Fruit fly (Drosophila melanogaster) whole organism, embryonic: ENCODE results near the gene CG5644.

Experiments
- Adf1 ChIP-seq: fragments of 200-800 bp; sonication (Bioruptor generic); IDR thresholded peaks from 2 replicates; pipeline ENCODE4 v1.3.6; 2022; ENCODE audit warnings: missing biosample characterization, missing genetic modification characterization
- Atf3 ChIP-seq: fragments of 200-800 bp; sonication (Bioruptor generic); optimal IDR thresholded peaks from 3 replicates; lab custom pipeline; 2016; ENCODE audit warnings: missing biosample characterization, missing genetic modification characterization
- B-H2 ChIP-seq: fragments of 200-800 bp; sonication (Bioruptor generic); optimal IDR thresholded peaks from 2 replicates; lab custom pipeline; 2018; ENCODE audit warnings: missing biosample characterization, mild to moderate bottlenecking, missing genetic modification characterization
- CG1024 ChIP-seq: fragments of 200-800 bp; sonication (Bioruptor generic); IDR thresholded peaks from 2 replicates; pipeline ENCODE4 v1.3.6; 2022; ENCODE audit warnings: missing biosample characterization, missing genetic modification characterization
- CG10654 ChIP-seq: fragments of 200-800 bp; sonication (Bioruptor generic); optimal IDR thresholded peaks from 2 replicates; lab custom pipeline; 2016; ENCODE audit warnings: missing biosample characterization, missing genetic modification characterization
- CG11247 ChIP-seq: fragments of 200-800 bp; sonication (Bioruptor generic); IDR thresholded peaks from 2 replicates; pipeline ENCODE4 v1.3.6; 2022; ENCODE audit warnings: missing biosample characterization, missing genetic modification characterization
- CG12219 ChIP-seq: fragments of 200-800 bp; sonication (Bioruptor generic); optimal IDR thresholded peaks from 3 replicates; lab custom pipeline; 2018; ENCODE audit warnings: missing biosample characterization, mild to moderate bottlenecking, missing genetic modification characterization
- CG14860 ChIP-seq: fragments of 200-800 bp; sonication (Bioruptor generic); IDR thresholded peaks from 3 replicates; pipeline ENCODE4 v1.3.6; 2022; ENCODE audit warnings: missing biosample characterization, missing genetic modification characterization; ENCODE audit not compliant: partially characterized antibody
- CG15073 ChIP-seq: fragments of 200-800 bp; sonication (Bioruptor generic); optimal IDR thresholded peaks from 2 replicates; lab custom pipeline; 2016; ENCODE audit warnings: missing biosample characterization, missing genetic modification characterization
- CG15601 ChIP-seq: fragments of 200-800 bp; sonication (Bioruptor generic); optimal IDR thresholded peaks from 3 replicates; lab custom pipeline; 2019; ENCODE audit warnings: missing biosample characterization, mild to moderate bottlenecking, missing genetic modification characterization, moderate library complexity
- CG17361 ChIP-seq: fragments of 200-800 bp; sonication (Bioruptor generic); IDR thresholded peaks from 3 replicates; pipeline ENCODE4 v1.3.6; 2022; ENCODE audit warnings: missing biosample characterization, missing genetic modification characterization
- CG1792 ChIP-seq: fragments of 200-800 bp; sonication (Bioruptor generic); optimal IDR thresholded peaks from 2 replicates; lab custom pipeline; 2016; ENCODE audit warnings: missing biosample characterization, missing genetic modification characterization
- CG18599 ChIP-seq: fragments of 200-800 bp; sonication (Bioruptor generic); optimal IDR thresholded peaks from 3 replicates; lab custom pipeline; 2017; ENCODE audit warnings: missing biosample characterization, missing genetic modification characterization, mild to moderate bottlenecking, moderate library complexity, missing genetic modification reagents
- CG2116 ChIP-seq: fragments of 200-800 bp; sonication (Bioruptor generic); optimal IDR thresholded peaks from 3 replicates; lab custom pipeline; 2018; ENCODE audit warnings: missing biosample characterization, mild to moderate bottlenecking, missing genetic modification characterization
- CG31388 ChIP-seq: fragments of 200-800 bp; sonication (Bioruptor generic); optimal IDR thresholded peaks from 2 replicates; lab custom pipeline; 2016; ENCODE audit warnings: missing biosample characterization, missing genetic modification characterization
- CG31441 ChIP-seq: fragments of 200-800 bp; sonication (Bioruptor generic); IDR thresholded peaks from 2 replicates; pipeline ENCODE4 v1.3.6; 2022; ENCODE audit warnings: missing biosample characterization, missing genetic modification characterization
- CG32772 ChIP-seq: fragments of 200-800 bp; sonication (Bioruptor generic); IDR thresholded peaks from 2 replicates; pipeline ENCODE4 v1.3.6; 2022; ENCODE audit warnings: missing biosample characterization, missing genetic modification characterization
- CG42726 ChIP-seq: fragments of 200-800 bp; sonication (Bioruptor generic); IDR thresholded peaks from 2 replicates; pipeline ENCODE4 v1.3.6; 2022; ENCODE audit warnings: missing biosample characterization, missing genetic modification characterization; ENCODE audit not compliant: partially characterized antibody
- CG7745 ChIP-seq: fragments of 200-800 bp; sonication (Bioruptor generic); optimal IDR thresholded peaks from 2 replicates; lab custom pipeline; 2018; ENCODE audit warnings: missing biosample characterization, mild to moderate bottlenecking, missing genetic modification characterization, moderate library complexity
- CG8290 ChIP-seq, 3 experiments: fragments of 200-800 bp; sonication (Bioruptor generic); optimal IDR thresholded peaks; 2 replicates each; lab custom pipeline; 2016 to 2019; ENCODE audit warnings: missing biosample characterization in 3 of 3, missing genetic modification characterization in 3 of 3, mild to moderate bottlenecking in 2 of 3, moderate library complexity in 1 of 3
- CG8388 ChIP-seq: fragments of 200-800 bp; sonication (Bioruptor generic); optimal IDR thresholded peaks from 2 replicates; lab custom pipeline; 2019; ENCODE audit warnings: missing biosample characterization, mild to moderate bottlenecking, missing genetic modification characterization, moderate library complexity
- CG8478 ChIP-seq: fragments of >200 bp; optimal IDR thresholded peaks from 2 replicates; lab custom pipeline; 2018
- D ChIP-seq, 2 experiments: fragments of 200-800 bp in 1 of 2; fragments of >200 bp in 1 of 2; sonication (Bioruptor generic) in 1 of 2; optimal IDR thresholded peaks; 2 replicates in 1 of 2; 3 replicates in 1 of 2; lab custom pipeline; 2017; ENCODE audit warnings: mild to moderate bottlenecking in 1 of 2, missing biosample characterization in 1 of 2, missing genetic modification characterization in 1 of 2, missing genetic modification reagents in 1 of 2
- Dip3 ChIP-seq: fragments of 200-800 bp; sonication (Bioruptor generic); optimal IDR thresholded peaks from 3 replicates; lab custom pipeline; 2016; ENCODE audit warnings: missing biosample characterization, missing genetic modification characterization
- Fer1 ChIP-seq: fragments of 200-800 bp; sonication (Bioruptor generic); optimal IDR thresholded peaks from 2 replicates; lab custom pipeline; 2017; ENCODE audit warnings: missing biosample characterization, mild to moderate bottlenecking, missing genetic modification characterization
- MESR4 ChIP-seq: fragments of 200-800 bp; sonication (Bioruptor generic); optimal IDR thresholded peaks from 2 replicates; lab custom pipeline; 2018; ENCODE audit warnings: missing biosample characterization, mild to moderate bottlenecking, missing genetic modification characterization, moderate library complexity
- NK7.1 ChIP-seq: fragments of 200-800 bp; sonication (Bioruptor generic); optimal IDR thresholded peaks from 3 replicates; lab custom pipeline; 2016; ENCODE audit warnings: missing biosample characterization, missing genetic modification characterization
- PHDP ChIP-seq: fragments of 200-800 bp; sonication (Bioruptor generic); optimal IDR thresholded peaks from 3 replicates; lab custom pipeline; 2018; ENCODE audit warnings: missing biosample characterization, mild to moderate bottlenecking, missing genetic modification characterization, moderate library complexity
- Sry-δ ChIP-seq: fragments of 200-800 bp; sonication (Bioruptor generic); optimal IDR thresholded peaks from 2 replicates; lab custom pipeline; 2016; ENCODE audit warnings: missing biosample characterization, missing genetic modification characterization
- Taf1 ChIP-seq: fragments of 200-800 bp; sonication (Bioruptor generic); IDR thresholded peaks from 2 replicates; pipeline ENCODE4 v1.3.6; 2022; ENCODE audit warnings: missing biosample characterization, missing genetic modification characterization
- ash1 ChIP-seq: fragments of 200-800 bp; sonication (Bioruptor generic); optimal IDR thresholded peaks from 2 replicates; lab custom pipeline; 2018; ENCODE audit warnings: missing biosample characterization, mild to moderate bottlenecking, missing genetic modification characterization
- ato ChIP-seq: fragments of 200-800 bp; sonication (Bioruptor generic); IDR thresholded peaks from 2 replicates; pipeline ENCODE4 v1.3.6; 2022; ENCODE audit warnings: missing biosample characterization, missing genetic modification characterization; ENCODE audit not compliant: partially characterized antibody
- bbx ChIP-seq: fragments of 200-800 bp; sonication (Bioruptor generic); IDR thresholded peaks from 2 replicates; pipeline ENCODE4 v1.3.6; 2022; ENCODE audit warnings: missing biosample characterization, missing genetic modification characterization; ENCODE audit not compliant: partially characterized antibody
- bcd ChIP-seq: fragments of 200-800 bp; sonication (Bioruptor generic); optimal IDR thresholded peaks from 2 replicates; lab custom pipeline; 2017; ENCODE audit warnings: missing biosample characterization, mild to moderate bottlenecking, missing genetic modification characterization
- cas ChIP-seq: fragments of 200-800 bp; sonication (Bioruptor generic); IDR thresholded peaks from 2 replicates; pipeline ENCODE4 v1.3.6; 2022; ENCODE audit warnings: missing biosample characterization, missing genetic modification characterization
- croc ChIP-seq: fragments of 200-800 bp; sonication (Bioruptor generic); conservative IDR thresholded peaks from 3 replicates; pipeline ENCODE4 v1.3.6; 2022; ENCODE audit warnings: missing biosample characterization, missing genetic modification characterization
- eyg ChIP-seq: fragments of 200-800 bp; sonication (Bioruptor generic); optimal IDR thresholded peaks from 3 replicates; lab custom pipeline; 2016; ENCODE audit warnings: missing biosample characterization, missing genetic modification characterization
- hkb ChIP-seq, 2 experiments: fragments of 200-800 bp in 1 of 2; fragments of >200 bp in 1 of 2; sonication (Bioruptor generic) in 1 of 2; IDR thresholded peaks in 1 of 2; optimal IDR thresholded peaks in 1 of 2; 2 replicates each; pipeline versions ENCODE4 v1.3.6 to Lab custom; 2017 to 2022; ENCODE audit warnings: missing biosample characterization in 1 of 2, missing genetic modification characterization in 1 of 2
- lbe ChIP-seq: fragments of 200-800 bp; sonication (Bioruptor generic); optimal IDR thresholded peaks from 2 replicates; lab custom pipeline; 2016; ENCODE audit warnings: missing biosample characterization, mild to moderate bottlenecking, missing genetic modification characterization
- onecut ChIP-seq: fragments of 200-800 bp; sonication (Bioruptor generic); IDR thresholded peaks from 2 replicates; pipeline ENCODE4 v1.3.6; 2022; ENCODE audit warnings: missing biosample characterization, missing genetic modification characterization
- pfk ChIP-seq: fragments of 200-800 bp; sonication (Bioruptor generic); optimal IDR thresholded peaks from 2 replicates; lab custom pipeline; 2018; ENCODE audit warnings: missing biosample characterization, mild to moderate bottlenecking, missing genetic modification characterization, moderate library complexity
- run ChIP-seq: fragments of 200-800 bp; sonication (Bioruptor generic); optimal IDR thresholded peaks from 3 replicates; lab custom pipeline; 2018; ENCODE audit warnings: missing biosample characterization, mild to moderate bottlenecking, missing genetic modification characterization
- ssp ChIP-seq: fragments of 200-800 bp; sonication (Bioruptor generic); IDR thresholded peaks from 2 replicates; pipeline ENCODE4 v1.3.6; 2022; ENCODE audit warnings: missing biosample characterization, missing genetic modification characterization
- stc ChIP-seq: fragments of 200-800 bp; sonication (Bioruptor generic); IDR thresholded peaks from 2 replicates; pipeline ENCODE4 v1.3.6; 2022; ENCODE audit warnings: missing biosample characterization, missing genetic modification characterization
- tll ChIP-seq, 2 experiments: fragments of 200-800 bp in 1 of 2; fragments of >200 bp in 1 of 2; sonication (Bioruptor generic) in 1 of 2; optimal IDR thresholded peaks; 2 replicates each; lab custom pipeline; 2017 to 2019; ENCODE audit warnings: missing biosample characterization in 2 of 2, missing genetic modification characterization in 2 of 2, mild to moderate bottlenecking in 1 of 2, moderate library complexity in 1 of 2
- toy ChIP-seq: fragments of 200-800 bp; sonication (Bioruptor generic); IDR thresholded peaks from 2 replicates; pipeline ENCODE4 v1.3.6; 2022; ENCODE audit warnings: missing biosample characterization, missing genetic modification characterization
- trem ChIP-seq: fragments of 200-800 bp; optimal IDR thresholded peaks from 3 replicates; lab custom pipeline; 2019; ENCODE audit warnings: missing biosample characterization, mild to moderate bottlenecking, missing genetic modification characterization, moderate library complexity
- vvl ChIP-seq: fragments of 200-800 bp; sonication (Bioruptor generic); IDR thresholded peaks from 2 replicates; pipeline ENCODE4 v1.3.6; 2022; ENCODE audit warnings: missing biosample characterization, missing genetic modification characterization

CG5644 gene

dm6 chr3L:8997686-8998239 lies 18.1 kb upstream of the CG5644 start, which contains the start of the genes smg and CG5087 (continued):
- TF ChIP-seq CG31441 (no peak), Sry-δ (peak; percentile 99), CG18599 (no peak), CG10654 (peak; percentile 16), bcd (GFP tag; lab: Kevin White, UChicago) (peak; percentile 58), cas (GFP tag; lab: Robert Waterston, UW) (0 out of 2 replicates have a peak, but pooled peaks have one; percentile 25), PHDP (tag; lab: Kevin White, UChicago) (no peak), run (no peak), CG12219 (GFP tag; lab: Kevin White, UChicago) (no peak), ash1 (GFP tag; lab: Kevin White, UChicago) (peak; percentile 24), bbx (peak; percentile 71), B-H2 (GFP tag; lab: Kevin White, UChicago) (peak; percentile 64), CG8290 (GFP tag; optimal IDR thresholded peaks at IDR 0.05; lab: Kevin White, UChicago) (peak; percentile 30), CG8290 (tag; optimal IDR thresholded peaks at IDR 0.05; lab: Kevin White, UChicago) (no peak), CG8388 (GFP tag; lab: Kevin White, UChicago) (no peak), hkb (optimal IDR thresholded peaks at IDR 0.05; lab: Kevin White, UChicago) (peak; percentile 66), hkb (GFP tag; IDR thresholded peaks at IDR 0.05; lab: Robert Waterston, UW) (no peak), CG1792 (GFP tag; lab: Kevin White, UChicago) (peak; percentile 9), lbe (peak; percentile 32), CG7745 (peak; percentile 79), CG14860 (GFP tag; lab: Robert Waterston, UW) (peak; percentile 51; the same call in 2 of the 3 replicates), Fer1 (GFP tag; lab: Kevin White, UChicago) (peak; percentile 16), Atf3 (GFP tag; lab: Kevin White, UChicago) (no peak), CG11247 (GFP tag; lab: Robert Waterston, UW) (peak; percentile 36; the same call in 1 of the 2 replicates), stc (GFP tag; lab: Robert Waterston, UW) (no peak), CG32772 (GFP tag; lab: Robert Waterston, UW) (no peak), D (optimal IDR thresholded peaks at IDR 0.05; lab: Kevin White, UChicago) (no peak), D (GFP tag; optimal IDR thresholded peaks at IDR 0.05; lab: Kevin White, UChicago) (no peak), tll (GFP tag; optimal IDR thresholded peaks at IDR 0.05; lab: Kevin White, UChicago) (peak in 1 of 2 experiments; percentile 15), Taf1 (GFP tag; lab: Robert Waterston, UW) (no peak), ssp (GFP tag; lab: Robert Waterston, UW) (0 out of 2 replicates have a peak, but pooled peaks have one; percentile 14), CG42726 (GFP tag; lab: Robert Waterston, UW) (peak; percentile 85; the same call in 1 of the 2 replicates), eyg (GFP tag; lab: Kevin White, UChicago) (peak; percentile 17), CG15073 (no peak), trem (tag; lab: Kevin White, UChicago) (peak; percentile 86), CG17361 (GFP tag; lab: Robert Waterston, UW) (peak; percentile 11; the same call in 1 of the 3 replicates), CG1024 (no peak), toy (GFP tag; lab: Robert Waterston, UW) (no peak), CG2116 (GFP tag; lab: Kevin White, UChicago) (peak; percentile 97), onecut (peak; percentile 63), NK7.1 (GFP tag; lab: Kevin White, UChicago) (no peak), croc (GFP tag; lab: Robert Waterston, UW) (no peak), MESR4 (GFP tag; lab: Kevin White, UChicago) (peak; percentile 91), pfk (GFP tag; lab: Kevin White, UChicago) (no peak), CG8478 (lab: Kevin White, UChicago) (peak; percentile 35), ato (GFP tag; lab: Robert Waterston, UW) (peak; percentile 59), CG15601 (peak; percentile 53), vvl (GFP tag; lab: Robert Waterston, UW) (peak; percentile 85), Adf1 (GFP tag; lab: Robert Waterston, UW) (0 out of 2 replicates have a peak, but pooled peaks have one; percentile 6), CG31388 (GFP tag; lab: Kevin White, UChicago) (no peak), Dip3 (GFP tag; lab: Kevin White, UChicago) (peak; percentile 73)
